Worm (Caenorhabditis elegans) whole organism, young adult: ENCODE data around the gene ced-4.

Experiments used
- B0019.2 ChIP-seq: fragments of 200-800 bp; sonication (Bioruptor generic); conservative IDR thresholded peaks from 2 replicates; pipeline ENCODE4 v1.3.6; 2022; ENCODE audit warnings: missing genetic modification reagents, missing genetic modification characterization, missing compliant biosample characterization
- B0261.1 ChIP-seq: sonication (generic microtip); optimal IDR thresholded peaks from 2 replicates; lab custom pipeline; 2016; ENCODE audit warnings: mild to moderate bottlenecking, missing genetic modification characterization, moderate library complexity, missing compliant biosample characterization
- B0336.3 ChIP-seq: fragments of 200-800 bp; sonication (Bioruptor generic); IDR thresholded peaks from 2 replicates; pipeline ENCODE4 v1.3.6; 2022; ENCODE audit warnings: missing genetic modification characterization, missing compliant biosample characterization
- C17E4.6 ChIP-seq: fragments of 200-800 bp; sonication (Bioruptor generic); IDR thresholded peaks from 2 replicates; pipeline ENCODE4 v1.3.6; 2022; ENCODE audit warnings: missing genetic modification reagents, missing genetic modification characterization, missing compliant biosample characterization
- F33H1.4 ChIP-seq: fragments of 200-800 bp; sonication (Bioruptor generic); IDR thresholded peaks from 2 replicates; pipeline ENCODE4 v1.3.6; 2022; ENCODE audit warnings: missing genetic modification reagents, missing genetic modification characterization, missing compliant biosample characterization
- F39B2.1 ChIP-seq: fragments of 200-800 bp; sonication (Bioruptor generic); IDR thresholded peaks from 2 replicates; pipeline ENCODE4 v1.3.6; 2022; ENCODE audit warnings: missing genetic modification reagents, missing genetic modification characterization, missing compliant biosample characterization
- F49E8.2 ChIP-seq: sonication (generic microtip); optimal IDR thresholded peaks from 3 replicates; lab custom pipeline; 2017; ENCODE audit warnings: missing genetic modification characterization, mild to moderate bottlenecking, missing compliant biosample characterization, antibody characterized with exemption, moderate library complexity; ENCODE audit not compliant: insufficient read depth
- F57A8.1 ChIP-seq: fragments of 200-800 bp; sonication (Bioruptor generic); optimal IDR thresholded peaks from 2 replicates; lab custom pipeline; 2018; ENCODE audit warnings: mild to moderate bottlenecking, missing genetic modification characterization, moderate library complexity, missing compliant biosample characterization
- Y53F4B.3 ChIP-seq: fragments of 200-800 bp; sonication (Bioruptor generic); IDR thresholded peaks from 2 replicates; pipeline ENCODE4 v1.3.6; 2022; ENCODE audit warnings: missing genetic modification reagents, missing genetic modification characterization, missing compliant biosample characterization
- Y53G8AR.9 ChIP-seq: fragments of 200-800 bp; sonication (Bioruptor generic); conservative IDR thresholded peaks from 2 replicates; pipeline ENCODE4 v1.3.6; 2022; ENCODE audit warnings: missing genetic modification reagents, missing genetic modification characterization, missing compliant biosample characterization
- Y56A3A.18 ChIP-seq: fragments of 200-800 bp; sonication (Bioruptor generic); IDR thresholded peaks from 2 replicates; pipeline ENCODE4 v1.3.6; 2022; ENCODE audit warnings: missing genetic modification reagents, missing genetic modification characterization, missing compliant biosample characterization
- Y67H2A.10 ChIP-seq: fragments of 200-800 bp; sonication (Bioruptor generic); conservative IDR thresholded peaks from 2 replicates; pipeline ENCODE4 v1.3.6; 2022; ENCODE audit warnings: missing genetic modification reagents, missing genetic modification characterization, missing compliant biosample characterization
- attf-5 ChIP-seq: fragments of 200-800 bp; sonication (Bioruptor generic); optimal IDR thresholded peaks from 2 replicates; lab custom pipeline; 2018; ENCODE audit warnings: mild to moderate bottlenecking, missing genetic modification characterization, missing compliant biosample characterization
- cebp-1 ChIP-seq, 2 experiments: fragments of 200-800 bp in 1 of 2; sonication (Bioruptor generic) in 1 of 2; sonication (generic microtip) in 1 of 2; IDR thresholded peaks in 1 of 2; optimal IDR thresholded peaks in 1 of 2; 2 replicates each; pipeline versions ENCODE4 v1.3.6 to Lab custom; 2017 to 2022; ENCODE audit warnings: missing compliant biosample characterization in 2 of 2, missing genetic modification characterization in 2 of 2, mild to moderate bottlenecking in 1 of 2, missing genetic modification reagents in 1 of 2, moderate library complexity in 1 of 2
- ceh-27 ChIP-seq: fragments of 200-800 bp; sonication (Bioruptor generic); optimal IDR thresholded peaks from 2 replicates; lab custom pipeline; 2018; ENCODE audit warnings: mild to moderate bottlenecking, missing genetic modification characterization, moderate library complexity, missing compliant biosample characterization
- ceh-58 ChIP-seq: fragments of 200-800 bp; sonication (Bioruptor generic); IDR thresholded peaks from 2 replicates; pipeline ENCODE4 v1.3.6; 2022; ENCODE audit warnings: missing genetic modification characterization, missing compliant biosample characterization
- dpff-1 ChIP-seq: sonication (generic microtip); optimal IDR thresholded peaks from 2 replicates; lab custom pipeline; 2017; ENCODE audit warnings: mild to moderate bottlenecking, missing genetic modification characterization, missing compliant biosample characterization
- ekl-4 ChIP-seq: fragments of 200-800 bp; sonication (Bioruptor generic); IDR thresholded peaks from 2 replicates; pipeline ENCODE4 v1.3.6; 2022; ENCODE audit warnings: missing genetic modification reagents, missing genetic modification characterization, missing compliant biosample characterization
- fkh-3 ChIP-seq: sonication (generic microtip); optimal IDR thresholded peaks from 2 replicates; lab custom pipeline; 2016; ENCODE audit warnings: mild to moderate bottlenecking, missing genetic modification characterization, missing compliant biosample characterization
- hlh-12 ChIP-seq: sonication (generic microtip); optimal IDR thresholded peaks from 2 replicates; lab custom pipeline; 2016; ENCODE audit warnings: missing genetic modification characterization, missing compliant biosample characterization
- hmg-20 ChIP-seq: fragments of 200-800 bp; sonication (Bioruptor generic); IDR thresholded peaks from 2 replicates; pipeline ENCODE4 v1.3.6; 2022; ENCODE audit warnings: missing genetic modification reagents, missing genetic modification characterization, missing compliant biosample characterization
- hsf-1 ChIP-seq: fragments of 200-800 bp; sonication (Bioruptor generic); IDR thresholded peaks from 2 replicates; pipeline ENCODE4 v1.3.6; 2022; ENCODE audit warnings: missing genetic modification reagents, missing genetic modification characterization, missing compliant biosample characterization
- lag-1 ChIP-seq: fragments of 200-800 bp; sonication (Bioruptor generic); IDR thresholded peaks from 2 replicates; pipeline ENCODE4 v1.3.6; 2022; ENCODE audit warnings: missing genetic modification reagents, missing genetic modification characterization, missing compliant biosample characterization
- let-526 ChIP-seq: fragments of 200-800 bp; sonication (Bioruptor generic); IDR thresholded peaks from 2 replicates; pipeline ENCODE4 v1.3.6; 2022; ENCODE audit warnings: missing genetic modification reagents, missing genetic modification characterization, missing compliant biosample characterization
- let-607 ChIP-seq, 2 experiments: fragments of 200-800 bp in 1 of 2; sonication (Bioruptor generic) in 1 of 2; sonication (generic microtip) in 1 of 2; optimal IDR thresholded peaks; 2 replicates each; lab custom pipeline; 2016 to 2018; ENCODE audit warnings: mild to moderate bottlenecking in 2 of 2, missing compliant biosample characterization in 2 of 2, missing genetic modification characterization in 2 of 2, moderate library complexity in 2 of 2, missing genotype in 1 of 2
- madf-6 ChIP-seq: fragments of 200-800 bp; sonication (Bioruptor generic); IDR thresholded peaks from 2 replicates; pipeline ENCODE4 v1.3.6; 2022; ENCODE audit warnings: missing genetic modification reagents, missing genetic modification characterization, missing compliant biosample characterization
- mxl-1 ChIP-seq: sonication (generic microtip); optimal IDR thresholded peaks from 2 replicates; lab custom pipeline; 2016; ENCODE audit warnings: missing genetic modification characterization, missing compliant biosample characterization
- nhr-80 ChIP-seq: sonication (generic microtip); optimal IDR thresholded peaks from 2 replicates; lab custom pipeline; 2016; ENCODE audit warnings: missing genetic modification characterization, missing compliant biosample characterization
- snpc-1.3 ChIP-seq: sonication (generic microtip); optimal IDR thresholded peaks from 2 replicates; lab custom pipeline; 2017; ENCODE audit warnings: missing genetic modification characterization, mild to moderate bottlenecking, missing compliant biosample characterization, antibody characterized with exemption, moderate library complexity, missing genotype, missing genetic modification reagents; ENCODE audit not compliant: insufficient read depth
- somi-1 ChIP-seq: fragments of 200-800 bp; sonication (Bioruptor generic); optimal IDR thresholded peaks from 2 replicates; lab custom pipeline; 2018; ENCODE audit warnings: mild to moderate bottlenecking, missing genetic modification characterization, missing compliant biosample characterization
- sptf-2 ChIP-seq: fragments of 200-800 bp; sonication (Bioruptor generic); optimal IDR thresholded peaks from 2 replicates; lab custom pipeline; 2018; ENCODE audit warnings: mild to moderate bottlenecking, missing genetic modification characterization, missing compliant biosample characterization
- tlf-1 ChIP-seq: fragments of 200-800 bp; sonication (Bioruptor generic); optimal IDR thresholded peaks from 2 replicates; lab custom pipeline; 2018; ENCODE audit warnings: mild to moderate bottlenecking, missing genetic modification characterization, missing compliant biosample characterization
- unc-62 ChIP-seq: fragments of 150-350 bp; optimal IDR thresholded peaks from 2 replicates; lab custom pipeline; 2014; ENCODE audit warnings: missing biosample characterization, missing genetic modification reagents, missing genetic modification characterization
- xnd-1 ChIP-seq: sonication (generic microtip); optimal IDR thresholded peaks from 2 replicates; lab custom pipeline; 2016; ENCODE audit warnings: missing genotype, missing genetic modification reagents, missing genetic modification characterization, missing compliant biosample characterization
- ztf-22 ChIP-seq: fragments of 200-800 bp; sonication (Bioruptor generic); optimal IDR thresholded peaks from 2 replicates; lab custom pipeline; 2018; ENCODE audit warnings: mild to moderate bottlenecking, missing genetic modification characterization, moderate library complexity, missing compliant biosample characterization
- ztf-25 ChIP-seq: fragments of 200-800 bp; sonication (Bioruptor generic); IDR thresholded peaks from 2 replicates; pipeline ENCODE4 v1.3.6; 2022; ENCODE audit warnings: missing genetic modification reagents, missing genetic modification characterization, missing compliant biosample characterization
- ztf-3 ChIP-seq: fragments of 200-800 bp; sonication (Bioruptor generic); optimal IDR thresholded peaks from 2 replicates; lab custom pipeline; 2018; ENCODE audit warnings: mild to moderate bottlenecking, missing genetic modification characterization, missing compliant biosample characterization

Gene ced-4

DNA sequence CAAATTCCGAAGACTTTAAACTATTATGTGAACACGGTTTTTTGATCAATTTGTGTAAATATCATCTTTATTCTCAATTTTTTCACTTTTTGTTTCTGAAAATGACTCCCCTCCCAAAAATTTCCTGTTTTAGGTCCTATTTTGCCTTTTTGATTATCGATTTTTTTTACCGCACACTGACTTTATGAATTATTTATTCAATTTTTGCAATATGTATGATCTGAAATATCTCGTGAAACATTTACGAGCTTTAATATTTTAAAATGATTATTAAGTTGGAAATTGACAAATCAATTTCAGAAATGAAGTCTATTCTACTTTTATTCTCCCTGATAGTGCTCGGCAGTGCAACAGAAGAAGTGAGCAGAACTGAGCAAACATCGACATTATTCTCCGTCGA is 27.3 kb downstream of the ced-4 start, which contains the start of gene C35D10.1:
C35D10.1 (plus strand) TSS at position 301 of the 400 bp plus-strand sequence.
- TF ChIP-seq madf-6 (GFP tag; lab: Robert Waterston, UW) (peak; percentile 42; the same call in 1 of the 2 replicates), ceh-27 (GFP tag; lab: Kevin White, UChicago) (no peak), fkh-3 (tag; lab: Kevin White, UChicago) (no peak), lag-1 (no peak), Y67H2A.10 (GFP tag; lab: Robert Waterston, UW) (no peak), mxl-1 (tag; lab: Kevin White, UChicago) (no peak), xnd-1 (peak; percentile 11), attf-5 (GFP tag; lab: Kevin White, UChicago) (no peak), B0336.3 (GFP tag; lab: Robert Waterston, UW) (0 out of 2 replicates have a peak, but pooled peaks have one; percentile 26), snpc-1.3 (no peak), cebp-1 (GFP tag; IDR thresholded peaks at IDR 0.05; lab: Robert Waterston, UW) (no peak), cebp-1 (tag; optimal IDR thresholded peaks at IDR 0.05; lab: Kevin White, UChicago) (no peak), ztf-3 (no peak), B0019.2 (GFP tag; lab: Robert Waterston, UW) (no peak), ztf-25 (no peak), F39B2.1 (GFP tag; lab: Robert Waterston, UW) (no peak), ekl-4 (GFP tag; lab: Robert Waterston, UW) (0 out of 2 replicates have a peak, but pooled peaks have one; percentile 20), Y53G8AR.9 (GFP tag; lab: Robert Waterston, UW) (0 out of 2 replicates have a peak, but pooled peaks have one; percentile 37), somi-1 (GFP tag; lab: Kevin White, UChicago) (no peak), ztf-22 (no peak), sptf-2 (GFP tag; lab: Kevin White, UChicago) (no peak), hmg-20 (GFP tag; lab: Robert Waterston, UW) (no peak), let-526 (GFP tag; lab: Robert Waterston, UW) (no peak), Y56A3A.18 (no peak), unc-62 (GFP tag; lab: Kevin White, UChicago) (no peak), hlh-12 (tag; lab: Kevin White, UChicago) (no peak), F49E8.2 (tag; lab: Kevin White, UChicago) (peak; percentile 36), F57A8.1 (GFP tag; lab: Kevin White, UChicago) (no peak), C17E4.6 (GFP tag; lab: Robert Waterston, UW) (no peak), dpff-1 (no peak)

DNA sequence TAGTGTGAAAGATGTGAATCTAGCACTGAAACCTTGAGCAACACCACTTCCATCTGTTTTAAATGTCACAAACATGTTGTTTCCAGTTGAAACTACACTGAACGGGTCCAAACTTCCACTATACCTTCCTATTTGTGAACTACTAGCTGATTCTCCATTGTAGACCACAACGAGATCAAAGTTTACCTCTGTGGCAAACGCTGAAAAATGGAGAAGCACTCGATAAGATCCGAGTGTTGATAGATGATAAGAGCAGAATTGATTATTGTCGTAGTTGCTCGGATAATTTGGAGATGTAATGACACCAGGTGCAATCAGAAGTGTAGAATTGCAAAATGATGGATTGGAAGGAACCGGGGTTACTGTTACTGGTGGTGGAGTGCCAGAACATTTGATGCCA is 29.8 kb downstream of the ced-4 start:
- TF ChIP-seq tlf-1 (GFP tag; lab: Kevin White, UChicago) (no peak), nhr-80 (tag; lab: Kevin White, UChicago) (peak; percentile 32)

DNA sequence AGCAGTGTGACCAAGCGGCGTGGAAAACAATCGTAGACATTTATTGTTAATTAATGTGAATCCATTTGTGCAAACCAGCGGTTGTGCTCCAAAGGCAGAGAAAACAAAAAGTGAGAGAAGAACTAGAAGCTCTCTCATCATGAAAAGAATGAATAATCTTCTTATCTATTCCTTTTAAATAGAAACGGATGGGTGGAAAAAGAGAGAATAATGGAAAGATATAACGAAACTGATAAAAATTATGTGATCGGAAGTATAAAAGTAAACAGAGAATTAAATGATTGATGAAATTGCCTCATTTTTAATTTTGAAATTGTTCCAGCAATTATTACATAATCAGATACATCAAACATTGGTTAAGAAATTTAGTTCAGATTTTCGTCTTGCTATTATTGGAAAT is 31.3 kb downstream of the ced-4 start, which contains the start of gene clec-5:
clec-5 (minus strand) TSS at position 178 of the 400 bp plus-strand sequence.
- TF ChIP-seq F57A8.1 (GFP tag; lab: Kevin White, UChicago) (no peak), fkh-3 (tag; lab: Kevin White, UChicago) (no peak), hsf-1 (GFP tag; lab: Robert Waterston, UW) (no peak), let-607 (tag; optimal IDR thresholded peaks at IDR 0.05; lab: Kevin White, UChicago) (no peak), dpff-1 (no peak), B0261.1 (tag; lab: Kevin White, UChicago) (no peak), Y53F4B.3 (GFP tag; lab: Robert Waterston, UW) (no peak), Y56A3A.18 (no peak), F33H1.4 (no peak), ceh-58 (GFP tag; lab: Robert Waterston, UW) (no peak), B0336.3 (GFP tag; lab: Robert Waterston, UW) (no peak), mxl-1 (tag; lab: Kevin White, UChicago) (no peak)
